Fruit fly (Drosophila melanogaster): ENCODE results near the gene CG2865.

CG2865 gene

dm6 chrX:2317347-2317832, 24.2 kb upstream of the CG2865 start:
- TF ChIP-seq pan (optimal IDR thresholded peaks at IDR 0.05) (peak; percentile 32), sage (GFP tag; optimal IDR thresholded peaks at IDR 0.05) (no peak), Dif (GFP tag; optimal IDR thresholded peaks at IDR 0.05; ENCODE audit: partially characterized antibody) (peak; percentile 98), sv (GFP tag; optimal IDR thresholded peaks at IDR 0.05) (no peak), Vsx2 (GFP tag; optimal IDR thresholded peaks at IDR 0.05; ENCODE audit: partially characterized antibody) (peak; percentile 95), Abd-B (GFP tag; optimal IDR thresholded peaks at IDR 0.05) (no peak), Rel (GFP tag; optimal IDR thresholded peaks at IDR 0.05) (no peak), Rel (tag; optimal IDR thresholded peaks at IDR 0.05) (peak; percentile 84), Mio (GFP tag; optimal IDR thresholded peaks at IDR 0.05) (no peak), CG32264 (GFP tag; optimal IDR thresholded peaks at IDR 0.05) (no peak), Hnf4 (GFP tag; optimal IDR thresholded peaks at IDR 0.05) (peak; percentile 3), lola (GFP tag; optimal IDR thresholded peaks at IDR 0.05) (no peak), ey (GFP tag; optimal IDR thresholded peaks at IDR 0.05) (no peak), dsf (GFP tag; optimal IDR thresholded peaks at IDR 0.05; ENCODE audit: borderline replicate concordance) (no peak), N (GFP tag; optimal IDR thresholded peaks at IDR 0.05) (peak; percentile 22), HLH106 (tag; optimal IDR thresholded peaks at IDR 0.05) (no peak), foxo (GFP tag; optimal IDR thresholded peaks at IDR 0.05) (peak; percentile 16 to 38), Jra (GFP tag; optimal IDR thresholded peaks at IDR 0.05) (peak; percentile 62), jim (GFP tag; optimal IDR thresholded peaks at IDR 0.05) (no peak), woc (GFP tag; optimal IDR thresholded peaks at IDR 0.05) (peak; percentile 8), tai (GFP tag; optimal IDR thresholded peaks at IDR 0.05) (no peak), h (GFP tag; optimal IDR thresholded peaks at IDR 0.05) (peak; percentile 95), GATAd (GFP tag; optimal IDR thresholded peaks at IDR 0.05) (peak; percentile 67), Sp1 (GFP tag; optimal IDR thresholded peaks at IDR 0.05) (peak; percentile 21), psq (GFP tag; optimal IDR thresholded peaks at IDR 0.05) (peak; percentile 86), dl (GFP tag; optimal IDR thresholded peaks at IDR 0.05; ENCODE audit: insufficient read depth in 1 of 2, partially characterized antibody in 2 of 2) (peak; percentile 96 to 98), CrebA (GFP tag; optimal IDR thresholded peaks at IDR 0.05; ENCODE audit: borderline replicate concordance) (no peak), br (GFP tag; optimal IDR thresholded peaks at IDR 0.05) (peak; percentile 14), dmrt93B (GFP tag; optimal IDR thresholded peaks at IDR 0.05) (no peak), Hr78 (GFP tag; optimal IDR thresholded peaks at IDR 0.05) (no peak), rgr (GFP tag; optimal IDR thresholded peaks at IDR 0.05) (peak; percentile 30), Myc (optimal IDR thresholded peaks at IDR 0.05) (no peak), usp (GFP tag; optimal IDR thresholded peaks at IDR 0.05) (no peak), OdsH (GFP tag; optimal IDR thresholded peaks at IDR 0.05) (peak; percentile 27), fru (GFP tag; optimal IDR thresholded peaks at IDR 0.05) (peak; percentile 52), brk (GFP tag; optimal IDR thresholded peaks at IDR 0.05) (no peak), Hr83 (GFP tag; optimal IDR thresholded peaks at IDR 0.05; ENCODE audit: poor library complexity, severe bottlenecking) (peak; percentile 10), CG9705 (GFP tag; optimal IDR thresholded peaks at IDR 0.05) (no peak), Dfd (GFP tag; optimal IDR thresholded peaks at IDR 0.05) (no peak)

DNA sequence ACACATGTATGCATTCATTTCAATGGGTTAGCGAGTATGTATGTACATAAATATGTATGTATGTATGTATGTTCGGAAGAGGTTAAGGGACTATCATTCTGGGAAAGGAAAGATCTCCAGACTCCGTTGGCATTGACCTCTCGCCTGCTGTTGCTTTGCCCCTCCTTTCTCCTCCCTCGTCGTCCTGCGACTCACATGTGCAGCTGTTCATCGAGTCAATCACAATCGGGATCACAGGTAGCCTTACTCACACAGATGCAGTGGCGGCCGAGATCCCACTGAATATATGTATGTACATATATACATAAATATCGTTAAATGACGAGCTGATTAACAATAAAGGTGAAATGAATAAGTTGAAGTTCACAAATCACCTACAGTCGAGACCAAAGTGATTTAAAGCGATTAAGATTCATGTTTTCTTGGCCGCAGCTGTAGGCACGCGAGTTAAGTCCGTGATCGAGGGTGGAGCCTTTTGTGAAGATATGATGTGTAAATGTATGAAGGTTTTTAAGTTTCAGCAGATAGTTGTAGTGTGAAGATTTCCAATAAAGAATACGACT, 15.3 kb upstream of the CG2865 start:
- TF ChIP-seq N (GFP tag; optimal IDR thresholded peaks at IDR 0.05) (no peak), Abd-B (GFP tag; optimal IDR thresholded peaks at IDR 0.05) (no peak), h (GFP tag; optimal IDR thresholded peaks at IDR 0.05) (peak; percentile 44), OdsH (GFP tag; optimal IDR thresholded peaks at IDR 0.05) (no peak)

DNA sequence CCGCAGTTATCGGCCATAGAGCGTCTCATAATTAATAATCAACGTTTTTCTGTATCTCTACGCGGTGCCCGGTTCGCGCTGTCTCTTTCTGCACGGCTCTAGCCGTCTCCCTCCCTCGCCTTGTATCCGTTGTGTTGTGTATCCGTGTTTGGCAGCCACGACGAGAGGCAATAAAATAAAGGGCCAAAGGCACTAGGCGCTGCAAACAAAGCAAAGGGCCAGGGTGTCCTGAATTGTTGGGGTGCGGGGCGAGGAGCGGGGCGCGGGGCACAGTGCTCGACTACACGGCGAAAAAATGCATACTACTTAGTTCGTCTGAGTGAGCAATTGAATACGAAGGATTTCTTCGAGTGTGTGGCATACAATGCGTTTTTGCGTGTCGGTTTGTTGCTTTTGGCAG, 14.4 kb upstream of the CG2865 start:
- TF ChIP-seq usp (GFP tag; optimal IDR thresholded peaks at IDR 0.05) (no peak), foxo (GFP tag; optimal IDR thresholded peaks at IDR 0.05) (peak in 1 of 2 experiments; percentile 17), h (GFP tag; optimal IDR thresholded peaks at IDR 0.05) (peak; percentile 21), Dfd (GFP tag; optimal IDR thresholded peaks at IDR 0.05) (no peak)

Measured in whole organism, wandering third instar larva.